Worm (Caenorhabditis elegans) whole organism, young adult: ENCODE data around the gene F54F2.9.

Experiments used
- dpff-1 ChIP-seq: sonication (generic microtip); optimal IDR thresholded peaks from 2 replicates; lab custom pipeline; 2017; ENCODE audit warnings: mild to moderate bottlenecking, missing genetic modification characterization, missing compliant biosample characterization
- fkh-3 ChIP-seq: sonication (generic microtip); optimal IDR thresholded peaks from 2 replicates; lab custom pipeline; 2016; ENCODE audit warnings: mild to moderate bottlenecking, missing genetic modification characterization, missing compliant biosample characterization
- lin-40 ChIP-seq: sonication (generic microtip); optimal IDR thresholded peaks from 2 replicates; lab custom pipeline; 2016; ENCODE audit warnings: missing genetic modification characterization, mild to moderate bottlenecking, missing compliant biosample characterization, missing genotype, missing genetic modification reagents
- nhr-27 ChIP-seq: fragments of 200-800 bp; sonication (Bioruptor generic); optimal IDR thresholded peaks from 2 replicates; lab custom pipeline; 2018; ENCODE audit warnings: mild to moderate bottlenecking, missing genetic modification characterization, moderate library complexity, missing compliant biosample characterization

- TF ChIP-seq dpff-1 (tag; lab: Kevin White, UChicago) = no peak
- TF ChIP-seq lin-40 (tag; lab: Kevin White, UChicago) = no peak
- TF ChIP-seq fkh-3 (tag; lab: Kevin White, UChicago) = no peak
- TF ChIP-seq nhr-27 (tag; lab: Kevin White, UChicago) = no peak
Observed at ce11 chrIII:8782080-8782479, 44.9 kb downstream of the F54F2.9 start.
